Worm (Caenorhabditis elegans) whole organism, L1 larva: ENCODE data around the gene unc-18.
"Not testable (repeated sequence)": the region's sequence is repeated elsewhere in the genome, so short reads cannot be mapped to it uniquely, and the experiment has no call there.

Experiments
- C04F5.9 ChIP-seq: sonication (generic microtip); optimal IDR thresholded peaks from 2 replicates; lab custom pipeline; 2016; ENCODE audit warnings: missing genetic modification characterization, missing compliant biosample characterization
- Y116A8C.19 ChIP-seq: sonication (generic microtip); optimal IDR thresholded peaks from 2 replicates; lab custom pipeline; 2016; ENCODE audit warnings: missing compliant biosample characterization, missing genetic modification characterization, borderline replicate concordance
- alr-1 ChIP-seq: fragments of 200-800 bp; sonication (Bioruptor generic); optimal IDR thresholded peaks from 2 replicates; lab custom pipeline; 2018; ENCODE audit warnings: borderline replicate concordance, mild to moderate bottlenecking, missing genetic modification characterization, missing compliant biosample characterization
- aly-2 ChIP-seq: fragments of 150-350 bp; optimal IDR thresholded peaks from 2 replicates; lab custom pipeline; 2014; ENCODE audit warnings: missing biosample characterization, missing genetic modification characterization
- blmp-1 ChIP-seq: fragments of 150-350 bp; optimal IDR thresholded peaks from 2 replicates; lab custom pipeline; 2014; ENCODE audit warnings: missing biosample characterization, missing genetic modification characterization
- ceh-82 ChIP-seq, 3 experiments: fragments of 150-350 bp in 1 of 3; sonication (generic microtip) in 2 of 3; optimal IDR thresholded peaks; 2 replicates each; lab custom pipeline; 2014 to 2017; ENCODE audit warnings: missing biosample characterization in 3 of 3, missing genetic modification characterization in 3 of 3
- dsc-1 ChIP-seq: sonication (generic microtip); optimal IDR thresholded peaks from 2 replicates; lab custom pipeline; 2016; ENCODE audit warnings: mild to moderate bottlenecking, missing genetic modification characterization, missing compliant biosample characterization
- efl-1 ChIP-seq, 4 experiments: fragments of 150-350 bp; optimal IDR thresholded peaks in 3 of 4; peaks in 1 of 4; 1 replicate in 1 of 4; 2 replicates in 3 of 4; lab custom pipeline; 2014; ENCODE audit warnings: missing biosample characterization in 2 of 4, missing genetic modification characterization in 2 of 4, missing genetic modification reagents in 2 of 4
- efl-3 ChIP-seq: fragments of 200-800 bp; sonication (Bioruptor generic); optimal IDR thresholded peaks from 2 replicates; lab custom pipeline; 2018; ENCODE audit warnings: mild to moderate bottlenecking, missing genetic modification characterization, missing compliant biosample characterization
- egl-13 ChIP-seq: sonication (generic microtip); optimal IDR thresholded peaks from 2 replicates; lab custom pipeline; 2016; ENCODE audit warnings: missing genotype, missing genetic modification reagents, missing genetic modification characterization, missing compliant biosample characterization
- fkh-8 ChIP-seq: sonication (generic microtip); optimal IDR thresholded peaks from 2 replicates; lab custom pipeline; 2016; ENCODE audit warnings: mild to moderate bottlenecking, missing genetic modification characterization, missing compliant biosample characterization
- fos-1 ChIP-seq: fragments of 150-350 bp; optimal IDR thresholded peaks from 2 replicates; lab custom pipeline; 2014; ENCODE audit warnings: missing biosample characterization, missing genetic modification characterization
- grh-1 ChIP-seq: fragments of 200-800 bp; sonication (Bioruptor generic); IDR thresholded peaks from 2 replicates; pipeline ENCODE4 v1.3.6; 2022; ENCODE audit warnings: missing genetic modification reagents, missing genetic modification characterization, missing compliant biosample characterization
- hlh-4 ChIP-seq: sonication (generic microtip); optimal IDR thresholded peaks from 2 replicates; lab custom pipeline; 2016; ENCODE audit warnings: mild to moderate bottlenecking, missing genetic modification characterization, missing compliant biosample characterization
- lin-13 ChIP-seq: fragments of 150-350 bp; optimal IDR thresholded peaks from 2 replicates; lab custom pipeline; 2014; ENCODE audit warnings: missing biosample characterization, missing genetic modification reagents, missing genetic modification characterization
- lir-3 ChIP-seq: sonication (generic microtip); optimal IDR thresholded peaks from 2 replicates; lab custom pipeline; 2016; ENCODE audit warnings: mild to moderate bottlenecking, missing genetic modification characterization, moderate library complexity, missing compliant biosample characterization; ENCODE audit not compliant: poor library complexity
- mef-2 ChIP-seq: fragments of 150-350 bp; optimal IDR thresholded peaks from 2 replicates; lab custom pipeline; 2014; ENCODE audit warnings: missing biosample characterization, missing genetic modification characterization
- mep-1 ChIP-seq: fragments of 150-350 bp; optimal IDR thresholded peaks from 2 replicates; lab custom pipeline; 2014; ENCODE audit warnings: missing biosample characterization, missing genetic modification characterization
- nhr-237 ChIP-seq: fragments of 150-350 bp; optimal IDR thresholded peaks from 2 replicates; lab custom pipeline; 2014; ENCODE audit warnings: missing biosample characterization, missing genetic modification characterization
- nhr-28 ChIP-seq: fragments of 150-350 bp; optimal IDR thresholded peaks from 2 replicates; lab custom pipeline; 2014; ENCODE audit warnings: missing biosample characterization, missing genetic modification characterization
- nhr-47 ChIP-seq: sonication (generic microtip); optimal IDR thresholded peaks from 2 replicates; lab custom pipeline; 2016; ENCODE audit warnings: mild to moderate bottlenecking, missing genetic modification characterization, moderate library complexity, missing compliant biosample characterization
- nhr-71 ChIP-seq: sonication (generic microtip); optimal IDR thresholded peaks from 2 replicates; lab custom pipeline; 2016; ENCODE audit warnings: mild to moderate bottlenecking, missing genetic modification characterization, moderate library complexity, missing compliant biosample characterization
- nhr-77 ChIP-seq: fragments of 150-350 bp; optimal IDR thresholded peaks from 2 replicates; lab custom pipeline; 2014; ENCODE audit warnings: missing biosample characterization, missing genetic modification characterization
- nhr-85 ChIP-seq: sonication (generic microtip); peaks from one replicate; lab custom pipeline; 2016; ENCODE audit warnings: missing genetic modification characterization, inconsistent platforms, missing compliant biosample characterization
- nhr-90 ChIP-seq: sonication (generic microtip); optimal IDR thresholded peaks from 2 replicates; lab custom pipeline; 2016; ENCODE audit warnings: mild to moderate bottlenecking, missing genetic modification characterization, missing compliant biosample characterization; ENCODE audit not compliant: poor library complexity
- pax-3 ChIP-seq: fragments of 200-800 bp; sonication (Bioruptor generic); optimal IDR thresholded peaks from 2 replicates; lab custom pipeline; 2018; ENCODE audit warnings: mild to moderate bottlenecking, missing genetic modification characterization, moderate library complexity, missing compliant biosample characterization
- skn-1 ChIP-seq: fragments of 150-350 bp; optimal IDR thresholded peaks from 2 replicates; lab custom pipeline; 2014; ENCODE audit warnings: missing biosample characterization, missing genetic modification characterization
- snpc-4 ChIP-seq: fragments of 150-350 bp; optimal IDR thresholded peaks from 2 replicates; lab custom pipeline; 2014; ENCODE audit warnings: missing biosample characterization, missing genetic modification characterization
- snu-23 ChIP-seq: sonication (generic microtip); optimal IDR thresholded peaks from 2 replicates; lab custom pipeline; 2016; ENCODE audit warnings: missing genetic modification characterization, missing compliant biosample characterization
- sptf-1 ChIP-seq: fragments of 150-350 bp; optimal IDR thresholded peaks from 2 replicates; lab custom pipeline; 2014; ENCODE audit warnings: missing biosample characterization, missing genetic modification characterization
- sup-37 ChIP-seq: fragments of 200-800 bp; sonication (Bioruptor generic); optimal IDR thresholded peaks from 2 replicates; lab custom pipeline; 2018; ENCODE audit warnings: mild to moderate bottlenecking, missing genetic modification characterization, missing compliant biosample characterization
- unc-130 ChIP-seq: fragments of 150-350 bp; optimal IDR thresholded peaks from 2 replicates; lab custom pipeline; 2017; ENCODE audit warnings: missing biosample characterization, missing genetic modification characterization, inconsistent platforms
- unc-30 ChIP-seq: sonication (generic microtip); optimal IDR thresholded peaks from 2 replicates; lab custom pipeline; 2017; ENCODE audit warnings: missing biosample characterization, missing genetic modification characterization
- unc-62 ChIP-seq: fragments of 150-350 bp; optimal IDR thresholded peaks from 2 replicates; lab custom pipeline; 2014; ENCODE audit warnings: missing biosample characterization, missing genetic modification reagents, missing genetic modification characterization
- vab-15 ChIP-seq: sonication (generic microtip); optimal IDR thresholded peaks from 2 replicates; lab custom pipeline; 2017; ENCODE audit warnings: missing genotype, mild to moderate bottlenecking, missing genetic modification characterization, missing compliant biosample characterization

unc-18 gene

DNA sequence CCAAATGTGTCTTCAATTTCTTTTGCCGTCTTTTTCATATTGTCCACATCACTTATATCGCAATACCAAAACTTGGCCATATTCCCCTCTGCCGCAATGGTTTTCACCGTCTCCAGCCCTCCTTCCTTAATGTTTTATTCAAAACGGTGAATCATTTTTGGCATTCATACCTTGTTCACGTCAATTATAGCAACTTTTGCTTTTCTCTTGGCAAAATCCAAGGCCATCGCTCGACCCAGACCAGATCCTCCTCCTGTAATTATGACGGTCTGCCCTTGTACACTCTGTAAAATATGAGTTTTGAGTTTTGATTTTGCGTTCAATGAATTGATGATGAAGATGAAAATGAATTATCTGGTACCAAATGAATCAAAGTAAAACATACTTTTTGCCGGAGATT, 18.3 kb upstream of the unc-18 start:
- TF ChIP-seq lir-3 (tag; lab: Kevin White, UChicago) (no peak), nhr-85 (peak; percentile 72), blmp-1 (peak; percentile 33), sup-37 (no peak), dsc-1 (tag; lab: Kevin White, UChicago) (no peak), fkh-8 (tag; lab: Kevin White, UChicago) (no peak), sptf-1 (tag; lab: Kevin White, UChicago) (no peak)

DNA sequence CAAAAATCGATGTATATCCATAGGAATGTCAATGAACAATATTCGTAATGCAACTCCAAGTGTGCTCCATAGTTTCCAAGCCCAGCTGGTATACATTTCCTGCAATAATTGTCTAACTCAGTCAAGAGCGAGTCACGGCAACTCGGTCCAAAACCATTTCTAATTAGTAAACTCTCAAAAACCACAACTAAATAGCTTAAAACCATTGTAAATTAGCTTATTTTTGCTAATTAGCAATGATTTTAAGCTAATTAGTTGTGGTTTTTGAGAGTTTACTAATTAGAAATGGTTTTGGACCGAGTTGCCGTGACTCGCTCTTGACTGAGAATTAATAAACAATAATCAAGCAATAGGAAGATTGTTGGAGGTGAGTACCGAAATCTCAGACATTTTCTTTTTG, 17.9 kb upstream of the unc-18 start, which contains the start of gene dhs-29:
Gene dhs-29 (minus strand): TSS at position 101 of the 400 bp plus-strand sequence.
- not testable (repeated sequence) for TF ChIP-seq nhr-237 (tag; lab: Kevin White, UChicago); unc-130; nhr-47 (tag; lab: Kevin White, UChicago)

DNA sequence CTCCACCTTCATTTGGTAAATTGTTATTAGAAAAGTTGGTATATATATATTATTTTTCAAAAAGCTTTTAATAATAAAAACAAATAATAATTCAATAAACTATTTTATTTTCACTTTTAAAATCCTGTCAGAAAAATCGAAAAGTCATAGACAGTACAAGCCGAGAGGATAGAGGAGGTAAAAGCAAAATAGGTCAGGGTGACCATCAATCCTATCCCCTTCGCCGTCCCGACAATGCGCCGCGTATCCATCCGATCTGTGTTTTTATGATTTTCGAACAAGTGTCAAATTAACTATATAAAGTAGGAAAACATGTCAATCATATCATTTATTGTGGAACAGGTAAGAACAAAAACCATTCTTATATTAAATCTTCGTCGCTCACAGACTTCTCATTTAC, 17.3 kb upstream of the unc-18 start:
- TF ChIP-seq Y116A8C.19 (no peak), blmp-1 (peak; percentile 95), mep-1 (tag; lab: Kevin White, UChicago) (peak; percentile 4)

DNA sequence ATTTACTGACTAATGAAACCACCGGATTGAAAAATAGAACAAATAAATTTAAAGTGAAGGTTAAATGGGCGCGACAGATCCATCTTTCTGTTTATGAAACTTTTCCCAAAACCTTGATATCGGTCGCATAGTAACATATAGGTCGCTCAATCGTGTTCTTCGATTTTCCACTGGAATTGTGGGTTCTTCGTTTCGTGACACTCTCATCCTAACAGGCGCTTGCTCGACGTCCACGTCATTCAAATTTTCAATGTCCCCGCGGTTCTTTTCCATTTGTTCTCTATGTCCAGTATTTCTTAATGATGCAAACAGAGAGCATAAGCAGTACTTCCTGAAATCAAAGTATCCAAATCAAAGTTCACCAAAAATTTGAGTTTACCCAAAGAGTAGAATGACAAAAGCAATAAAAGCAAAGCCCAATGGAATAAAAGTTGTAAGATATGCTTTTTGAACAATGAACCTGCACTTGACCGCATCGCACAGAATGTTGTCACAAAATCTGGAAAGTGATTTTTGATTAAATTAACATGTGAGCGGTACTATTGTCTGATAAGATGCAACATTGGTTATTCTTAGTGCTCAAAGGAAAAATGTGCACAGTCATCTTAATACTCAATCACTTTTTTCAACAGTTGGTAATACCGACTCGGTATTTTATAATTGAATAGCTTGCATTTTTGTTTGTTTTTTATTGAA, 15.2 kb upstream of the unc-18 start, which contains the start of gene F27D9.13:
Gene F27D9.13 (minus strand): TSS at position 51 of the 696 bp plus-strand sequence.
- TF ChIP-seq pax-3 (tag; lab: Kevin White, UChicago): no peak
- TF ChIP-seq hlh-4: no peak
- no peak for TF ChIP-seq alr-1 (tag; lab: Kevin White, UChicago)
- no peak for TF ChIP-seq C04F5.9 (tag; lab: Kevin White, UChicago)
- no peak for TF ChIP-seq snu-23 (GFP tag; lab: Kevin White, UChicago)
- TF ChIP-seq mep-1 (tag; lab: Kevin White, UChicago): no peak
- no peak for TF ChIP-seq nhr-77 (tag; lab: Kevin White, UChicago)
- no peak for TF ChIP-seq lin-13 (GFP tag; lab: Kevin White, UChicago)
- TF ChIP-seq unc-30 (tag; lab: Kevin White, UChicago): no peak
- TF ChIP-seq mef-2: no peak
- TF ChIP-seq sup-37: no peak

DNA sequence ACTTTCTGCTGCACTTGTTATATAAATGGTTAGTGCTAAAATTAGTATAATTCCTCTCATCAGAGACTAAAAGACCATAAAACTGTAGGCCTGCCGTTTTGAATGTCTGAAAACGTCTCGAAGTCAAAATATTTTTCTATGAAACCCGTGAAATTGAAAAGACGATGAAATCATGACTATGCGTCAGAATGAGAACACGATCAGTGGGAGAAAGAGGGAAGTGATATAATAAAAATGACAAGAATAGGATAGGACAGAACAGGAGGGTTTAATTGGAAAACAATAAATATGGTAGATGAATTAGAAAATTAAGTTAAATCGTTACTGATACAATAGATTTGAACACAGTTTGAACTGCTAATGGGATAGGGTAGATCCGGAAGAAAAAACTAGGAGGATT, 12.0 kb upstream of the unc-18 start, which contains the start of gene F27D9.7:
Gene F27D9.7 (minus strand): TSS at position 101 of the 400 bp plus-strand sequence.
- TF ChIP-seq alr-1 (tag; lab: Kevin White, UChicago) (no peak), blmp-1 (peak; percentile 22)

DNA sequence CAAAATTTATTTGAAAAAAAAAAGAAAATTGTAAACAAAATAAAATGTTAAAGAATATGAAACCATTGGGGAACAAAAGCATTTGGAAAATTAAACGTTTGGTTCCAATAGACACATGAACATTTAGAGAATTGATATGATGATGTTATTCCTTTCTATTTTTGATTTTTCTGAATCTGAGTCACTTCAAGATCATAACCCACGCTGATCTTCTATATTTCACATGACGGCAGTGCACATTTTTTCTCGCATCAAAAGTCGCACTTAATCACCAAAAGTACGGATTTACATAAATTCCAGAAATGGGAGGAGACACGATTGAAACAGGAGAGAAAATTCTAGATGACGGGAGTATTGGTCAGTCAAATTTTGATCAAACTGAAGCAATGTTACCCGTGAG, 10.0 kb upstream of the unc-18 start, which contains the start of gene F27D9.2:
Gene F27D9.2 (plus strand): TSS at position 301 of the 400 bp plus-strand sequence.
- no peak for TF ChIP-seq nhr-90 (tag; lab: Kevin White, UChicago)
- TF ChIP-seq nhr-71 (tag; lab: Kevin White, UChicago): no peak
- no peak for TF ChIP-seq unc-30 (tag; lab: Kevin White, UChicago)
- no peak for TF ChIP-seq fos-1
- TF ChIP-seq efl-3 (GFP tag; lab: Kevin White, UChicago): no peak
- TF ChIP-seq blmp-1: no peak
- no peak for TF ChIP-seq nhr-28
- no peak for TF ChIP-seq egl-13 (tag; lab: Kevin White, UChicago)
- TF ChIP-seq alr-1 (tag; lab: Kevin White, UChicago): no peak
- TF ChIP-seq snpc-4 (tag; lab: Kevin White, UChicago): no peak
- no peak for TF ChIP-seq nhr-237 (tag; lab: Kevin White, UChicago)

DNA sequence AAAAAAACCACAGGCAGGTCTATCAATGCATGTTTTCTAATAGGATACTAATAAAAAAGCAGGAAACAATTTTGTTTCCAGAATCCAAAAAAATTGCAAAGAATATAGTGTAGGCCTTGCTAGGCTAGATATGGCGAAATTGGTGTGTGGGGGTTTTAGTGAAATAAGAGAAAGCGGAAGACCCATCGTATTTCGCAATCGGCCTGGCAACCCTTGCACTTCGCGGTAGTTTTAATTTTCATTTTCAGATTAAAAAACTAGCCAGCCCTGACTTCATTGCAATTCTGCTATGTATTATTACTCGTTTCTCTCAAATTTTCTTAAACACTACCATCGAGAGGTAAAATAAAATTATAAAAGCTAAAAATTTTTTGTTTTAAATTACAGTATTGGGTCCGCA, 7.8 kb upstream of the unc-18 start:
- TF ChIP-seq skn-1 (no peak), vab-15 (tag; lab: Kevin White, UChicago) (no peak), unc-62 (GFP tag; lab: Kevin White, UChicago) (no peak), mef-2 (no peak), efl-1 (optimal IDR thresholded peaks at IDR 0.05; lab: Kevin White, UChicago) (no peak), efl-1 (GFP tag; optimal IDR thresholded peaks at IDR 0.05 in 1 of 2; lab: Kevin White, UChicago) (peak in 1 of 2 experiments; percentile 68), ceh-82 (tag; optimal IDR thresholded peaks at IDR 0.05; lab: Kevin White, UChicago) (peak in 1 of 3 experiments; percentile 19), aly-2 (no peak), grh-1 (GFP tag; lab: Robert Waterston, UW) (no peak)
